Worm (Caenorhabditis elegans): ENCODE data around the gene ZK1127.3.

ce11 chrII:7053001-7053400, 2.1 kb upstream of the ZK1127.3 start, which contains the start of gene ZK1127.13:
- TF ChIP-seq ama-1 (optimal IDR thresholded peaks at IDR 0.05) (no peak), elt-2 (tag; optimal IDR thresholded peaks at IDR 0.05) (no peak), lim-6 (tag; optimal IDR thresholded peaks at IDR 0.05) (no peak), sdc-2 (tag; optimal IDR thresholded peaks at IDR 0.05) (no peak), elt-4 (tag; optimal IDR thresholded peaks at IDR 0.05) (no peak), nhr-11 (tag; optimal IDR thresholded peaks at IDR 0.05) (no peak)

Measured in whole organism, late embryonic.